Worm (Caenorhabditis elegans): ENCODE measurements around the gene C01G5.25.

Gene C01G5.25

DNA sequence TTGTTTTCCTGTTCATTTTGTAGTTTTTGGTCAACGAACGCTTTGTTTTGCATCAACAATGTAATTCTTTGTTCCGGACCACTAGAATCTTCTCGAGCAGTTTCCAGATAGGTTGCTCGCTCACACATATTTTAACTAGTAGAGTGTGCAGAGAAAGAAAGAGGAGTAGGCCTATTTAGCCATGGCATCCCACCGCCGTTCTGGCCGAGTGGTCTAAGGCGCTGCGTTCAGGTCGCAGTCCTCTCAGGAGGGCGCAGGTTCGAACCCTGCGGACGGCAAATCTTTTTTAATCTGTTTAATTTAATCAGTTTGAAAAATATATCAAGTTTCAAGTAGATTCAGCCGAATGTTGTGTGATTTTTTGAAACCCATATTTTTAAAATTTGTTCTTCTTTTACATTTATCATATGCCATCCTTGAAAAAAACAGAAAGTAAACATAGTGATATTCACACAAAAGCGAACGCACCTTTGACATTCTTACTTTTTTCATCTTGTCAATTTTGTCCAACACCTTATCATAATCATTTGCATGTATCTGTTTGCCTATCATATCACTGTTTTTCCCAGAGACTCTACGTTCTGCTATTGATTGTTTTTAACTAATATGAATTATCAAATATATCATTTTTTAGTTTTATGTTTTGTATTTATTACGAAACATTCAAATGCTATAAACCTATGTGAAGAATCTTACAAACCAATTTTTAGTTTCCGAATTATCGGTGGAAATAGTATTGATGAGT lies 15.3 kb downstream of the C01G5.25 start, which contains the start of gene try-3:
TSS of gene try-3 (plus strand) at position 532 of the 745 bp plus-strand sequence.
- no peak for TF ChIP-seq unc-62 (GFP tag; optimal IDR thresholded peaks at IDR 0.05)
- TF ChIP-seq ama-1 (optimal IDR thresholded peaks at IDR 0.05): no peak
- peak; percentile 15 for TF ChIP-seq nhr-21 (tag; optimal IDR thresholded peaks at IDR 0.05)
- no peak for TF ChIP-seq ztf-11 (tag; optimal IDR thresholded peaks at IDR 0.05)
- TF ChIP-seq lin-39 (tag; optimal IDR thresholded peaks at IDR 0.05): no peak
- TF ChIP-seq nhr-237 (tag; optimal IDR thresholded peaks at IDR 0.05): no peak
- no peak for TF ChIP-seq unc-39 (tag; optimal IDR thresholded peaks at IDR 0.05)
- TF ChIP-seq mdl-1 (tag; optimal IDR thresholded peaks at IDR 0.05): peak in 1 of 2 experiments; percentile 60
- TF ChIP-seq C34F6.9 (tag; optimal IDR thresholded peaks at IDR 0.05): peak; percentile 77
- peak; percentile 24 for TF ChIP-seq Y55F3AM.14 (GFP tag; optimal IDR thresholded peaks at IDR 0.05)
- no peak for TF ChIP-seq nhr-23 (tag; optimal IDR thresholded peaks at IDR 0.05)
- no peak for TF ChIP-seq elt-1 (tag; optimal IDR thresholded peaks at IDR 0.05)
- no peak for TF ChIP-seq alr-1 (tag; optimal IDR thresholded peaks at IDR 0.05)
- TF ChIP-seq nhr-6 (tag; optimal IDR thresholded peaks at IDR 0.05): no peak
- TF ChIP-seq nhr-25 (tag; optimal IDR thresholded peaks at IDR 0.05): peak; percentile 19
- peak; percentile 26 for TF ChIP-seq zag-1 (tag; optimal IDR thresholded peaks at IDR 0.05)
- TF ChIP-seq egl-27 (tag; optimal IDR thresholded peaks at IDR 0.05): peak; percentile 21
- peak; percentile 33 for TF ChIP-seq fos-1 (tag; optimal IDR thresholded peaks at IDR 0.05)
- peak; percentile 69 for TF ChIP-seq unc-55 (GFP tag; optimal IDR thresholded peaks at IDR 0.05)
- no peak for TF ChIP-seq mab-5 (tag; optimal IDR thresholded peaks at IDR 0.05)
- TF ChIP-seq ceh-82 (tag; optimal IDR thresholded peaks at IDR 0.05): no peak
- no peak for TF ChIP-seq R02D3.7 (tag; optimal IDR thresholded peaks at IDR 0.05)
- no peak for TF ChIP-seq dmd-4 (tag; optimal IDR thresholded peaks at IDR 0.05)
- TF ChIP-seq lin-13 (GFP tag; optimal IDR thresholded peaks at IDR 0.05): peak; percentile 72
- no peak for TF ChIP-seq ceh-16 (tag; optimal IDR thresholded peaks at IDR 0.05)
- no peak for TF ChIP-seq ztf-1 (GFP tag; conservative IDR thresholded peaks at IDR 0.05)
- no peak for TF ChIP-seq peb-1 (tag; optimal IDR thresholded peaks at IDR 0.05)
- TF ChIP-seq crh-2 (tag; optimal IDR thresholded peaks at IDR 0.05): peak; percentile 78
- peak; percentile 12 for TF ChIP-seq blmp-1 (tag; optimal IDR thresholded peaks at IDR 0.05; ENCODE audit: insufficient read depth)
- peak; percentile 64 for TF ChIP-seq sma-3 (GFP tag; optimal IDR thresholded peaks at IDR 0.05)
- no peak for TF ChIP-seq skn-1 (tag; optimal IDR thresholded peaks at IDR 0.05)
- no peak for TF ChIP-seq nhr-12 (tag; optimal IDR thresholded peaks at IDR 0.05)
- peak; percentile 70 for TF ChIP-seq sma-9 (GFP tag; optimal IDR thresholded peaks at IDR 0.05)
- TF ChIP-seq sma-9 (tag; optimal IDR thresholded peaks at IDR 0.05): no peak
- TF ChIP-seq mbf-1 (tag; optimal IDR thresholded peaks at IDR 0.05): no peak
- no peak for TF ChIP-seq nhr-11 (tag; optimal IDR thresholded peaks at IDR 0.05)
- no peak for TF ChIP-seq nhr-10 (tag; optimal IDR thresholded peaks at IDR 0.05)
- TF ChIP-seq sem-4 (tag; optimal IDR thresholded peaks at IDR 0.05): no peak
- TF ChIP-seq lin-11 (tag; optimal IDR thresholded peaks at IDR 0.05): peak; percentile 56
- peak; percentile 73 for TF ChIP-seq nhr-129 (tag; optimal IDR thresholded peaks at IDR 0.05)
- TF ChIP-seq nhr-77 (tag; optimal IDR thresholded peaks at IDR 0.05): no peak
- TF ChIP-seq aly-2 (tag; optimal IDR thresholded peaks at IDR 0.05): no peak
- TF ChIP-seq lsy-2 (tag; optimal IDR thresholded peaks at IDR 0.05): peak; percentile 44 to 70
- TF ChIP-seq ztf-4 (tag; optimal IDR thresholded peaks at IDR 0.05): peak; percentile 34
- TF ChIP-seq gmeb-1 (tag; optimal IDR thresholded peaks at IDR 0.05): peak; percentile 56
- no peak for TF ChIP-seq snpc-4 (tag; optimal IDR thresholded peaks at IDR 0.05)
- TF ChIP-seq elt-3 (tag; optimal IDR thresholded peaks at IDR 0.05): no peak
- peak; percentile 61 for TF ChIP-seq F13H6.1 (tag; optimal IDR thresholded peaks at IDR 0.05)
- TF ChIP-seq ZK546.5 (tag; optimal IDR thresholded peaks at IDR 0.05): no peak
